Fruit fly (Drosophila melanogaster) whole organism, prepupa: ENCODE results near the gene CCAP.

ENCODE experiments used
- Blimp-1 ChIP-seq: fragments of 200-800 bp; sonication (Bioruptor generic); optimal IDR thresholded peaks from 3 replicates; lab custom pipeline; 2017; ENCODE audit warnings: missing biosample characterization, missing genetic modification characterization, mild to moderate bottlenecking, moderate library complexity, missing genetic modification reagents
- CG10631 ChIP-seq: fragments of 200-800 bp; sonication (Bioruptor generic); optimal IDR thresholded peaks from 2 replicates; lab custom pipeline; 2016; ENCODE audit warnings: missing biosample characterization, missing genetic modification characterization
- CG11294 ChIP-seq: fragments of 200-800 bp; sonication (Bioruptor generic); IDR thresholded peaks from 2 replicates; pipeline ENCODE4 v1.3.6; 2022; ENCODE audit warnings: missing biosample characterization, missing genetic modification characterization
- CG11902 ChIP-seq: fragments of 200-800 bp; sonication (Bioruptor generic); optimal IDR thresholded peaks from 3 replicates; lab custom pipeline; 2016; ENCODE audit warnings: missing biosample characterization, missing genetic modification characterization
- CG15336 ChIP-seq: fragments of 200-800 bp; sonication (Bioruptor generic); IDR thresholded peaks from 2 replicates; pipeline ENCODE4 v1.3.6; 2022; ENCODE audit warnings: missing biosample characterization, missing genetic modification characterization
- CG1621 ChIP-seq: fragments of 200-800 bp; sonication (Bioruptor generic); optimal IDR thresholded peaks from 3 replicates; lab custom pipeline; 2018; ENCODE audit warnings: missing biosample characterization, mild to moderate bottlenecking, missing genetic modification characterization
- CG16779 ChIP-seq: fragments of 200-800 bp; sonication (Bioruptor generic); optimal IDR thresholded peaks from 3 replicates; lab custom pipeline; 2017; ENCODE audit warnings: missing biosample characterization, mild to moderate bottlenecking, missing genetic modification characterization
- CG31627 ChIP-seq: fragments of 200-800 bp; sonication (Bioruptor generic); optimal IDR thresholded peaks from 3 replicates; lab custom pipeline; 2016; ENCODE audit warnings: missing biosample characterization, missing genetic modification characterization
- CG32006 ChIP-seq: fragments of 200-800 bp; sonication (Bioruptor generic); optimal IDR thresholded peaks from 3 replicates; lab custom pipeline; 2017; ENCODE audit warnings: missing biosample characterization, mild to moderate bottlenecking, missing genetic modification characterization
- CG34406 ChIP-seq: fragments of 200-800 bp; sonication (Bioruptor generic); optimal IDR thresholded peaks from 3 replicates; lab custom pipeline; 2016; ENCODE audit warnings: missing biosample characterization, missing genetic modification characterization
- CG3919 ChIP-seq: fragments of 200-800 bp; sonication (Bioruptor generic); optimal IDR thresholded peaks from 3 replicates; lab custom pipeline; 2016; ENCODE audit warnings: missing biosample characterization, missing genetic modification characterization
- CG6276 ChIP-seq: fragments of 200-800 bp; sonication (Bioruptor generic); optimal IDR thresholded peaks from 2 replicates; lab custom pipeline; 2017; ENCODE audit warnings: missing biosample characterization, mild to moderate bottlenecking, missing genetic modification characterization
- CG6808 ChIP-seq: fragments of 200-800 bp; sonication (Bioruptor generic); optimal IDR thresholded peaks from 3 replicates; lab custom pipeline; 2017; ENCODE audit warnings: missing biosample characterization, missing genetic modification characterization, mild to moderate bottlenecking, moderate library complexity, missing genetic modification reagents
- CG6854 ChIP-seq: fragments of 200-800 bp; sonication (Bioruptor generic); optimal IDR thresholded peaks from 2 replicates; lab custom pipeline; 2017; ENCODE audit warnings: missing biosample characterization, mild to moderate bottlenecking, missing genetic modification characterization
- CG7368 ChIP-seq: fragments of 200-800 bp; sonication (Bioruptor generic); optimal IDR thresholded peaks from 3 replicates; lab custom pipeline; 2016; ENCODE audit warnings: missing biosample characterization, missing genetic modification characterization
- CG8119 ChIP-seq: fragments of 200-800 bp; sonication (Bioruptor generic); IDR thresholded peaks from 3 replicates; pipeline ENCODE4 v1.3.6; 2022; ENCODE audit warnings: missing biosample characterization, missing genetic modification characterization
- CG8319 ChIP-seq: fragments of 200-800 bp; sonication (Bioruptor generic); optimal IDR thresholded peaks from 3 replicates; lab custom pipeline; 2016; ENCODE audit warnings: missing biosample characterization, missing genetic modification characterization
- CG8632 ChIP-seq: fragments of 200-800 bp; sonication (Bioruptor generic); optimal IDR thresholded peaks from 3 replicates; lab custom pipeline; 2016; ENCODE audit warnings: missing biosample characterization, missing genetic modification characterization
- CG9139 ChIP-seq: fragments of 200-800 bp; sonication (Bioruptor generic); optimal IDR thresholded peaks from 3 replicates; lab custom pipeline; 2017; ENCODE audit warnings: missing biosample characterization, mild to moderate bottlenecking, missing genetic modification characterization
- Eip75B ChIP-seq: fragments of 200-800 bp; sonication (Bioruptor generic); optimal IDR thresholded peaks from 3 replicates; lab custom pipeline; 2016; ENCODE audit warnings: missing biosample characterization, missing genetic modification characterization
- Eip93F ChIP-seq: fragments of 200-800 bp; sonication (Bioruptor generic); optimal IDR thresholded peaks from 2 replicates; lab custom pipeline; 2016; ENCODE audit warnings: missing biosample characterization, mild to moderate bottlenecking, missing genetic modification characterization
- Ets21C ChIP-seq: fragments of 200-800 bp; sonication (Bioruptor generic); optimal IDR thresholded peaks from 3 replicates; lab custom pipeline; 2016; ENCODE audit warnings: missing biosample characterization, missing genetic modification characterization
- Ets96B ChIP-seq: fragments of 200-800 bp; optimal IDR thresholded peaks from 2 replicates; lab custom pipeline; 2019; ENCODE audit warnings: missing biosample characterization, mild to moderate bottlenecking, missing genetic modification characterization, moderate library complexity
- Gug ChIP-seq: fragments of 200-800 bp; sonication (Bioruptor generic); IDR thresholded peaks from 2 replicates; pipeline ENCODE4 v1.3.6; 2022; ENCODE audit warnings: missing biosample characterization, missing genetic modification characterization
- Hr39 ChIP-seq: fragments of 200-800 bp; sonication (Bioruptor generic); optimal IDR thresholded peaks from 2 replicates; lab custom pipeline; 2016; ENCODE audit warnings: missing biosample characterization, missing genetic modification characterization
- Lpt ChIP-seq: fragments of 200-800 bp; sonication (Bioruptor generic); optimal IDR thresholded peaks from 3 replicates; lab custom pipeline; 2016; ENCODE audit warnings: missing biosample characterization, missing genetic modification characterization
- Met ChIP-seq: fragments of 200-800 bp; sonication (Bioruptor generic); optimal IDR thresholded peaks from 3 replicates; lab custom pipeline; 2016; ENCODE audit warnings: missing biosample characterization, missing genetic modification characterization
- OdsH ChIP-seq: fragments of 200-800 bp; sonication (Bioruptor generic); optimal IDR thresholded peaks from 3 replicates; lab custom pipeline; 2016; ENCODE audit warnings: missing biosample characterization, missing genetic modification characterization
- Smox ChIP-seq: fragments of 200-800 bp; sonication (Bioruptor generic); optimal IDR thresholded peaks from 3 replicates; lab custom pipeline; 2016; ENCODE audit warnings: missing biosample characterization, missing genetic modification characterization
- Sox102F ChIP-seq: fragments of 200-800 bp; sonication (Bioruptor generic); optimal IDR thresholded peaks from 2 replicates; lab custom pipeline; 2016; ENCODE audit warnings: missing biosample characterization, mild to moderate bottlenecking, missing genetic modification characterization
- Sox14 ChIP-seq: fragments of 200-800 bp; sonication (Bioruptor generic); optimal IDR thresholded peaks from 3 replicates; lab custom pipeline; 2016; ENCODE audit warnings: missing biosample characterization, missing genetic modification characterization
- Sox15 ChIP-seq: fragments of 200-800 bp; sonication (Bioruptor generic); optimal IDR thresholded peaks from 3 replicates; lab custom pipeline; 2016; ENCODE audit warnings: missing biosample characterization, missing genetic modification characterization
- achi ChIP-seq: fragments of 200-800 bp; sonication (Bioruptor generic); optimal IDR thresholded peaks from 3 replicates; lab custom pipeline; 2016; ENCODE audit warnings: missing biosample characterization, missing genetic modification characterization
- acj6 ChIP-seq: fragments of 200-800 bp; sonication (Bioruptor generic); optimal IDR thresholded peaks from 3 replicates; lab custom pipeline; 2016; ENCODE audit warnings: missing biosample characterization, missing genetic modification characterization
- cyc ChIP-seq: fragments of 200-800 bp; sonication (Bioruptor generic); optimal IDR thresholded peaks from 3 replicates; lab custom pipeline; 2016; ENCODE audit warnings: missing biosample characterization, missing genetic modification characterization
- dac ChIP-seq: fragments of 200-800 bp; sonication (Bioruptor generic); optimal IDR thresholded peaks from 2 replicates; lab custom pipeline; 2017; ENCODE audit warnings: missing biosample characterization, mild to moderate bottlenecking, missing genetic modification characterization
- dsx ChIP-seq: fragments of 200-800 bp; optimal IDR thresholded peaks from 3 replicates; lab custom pipeline; 2019; ENCODE audit warnings: missing biosample characterization, mild to moderate bottlenecking, missing genetic modification characterization, moderate library complexity; ENCODE audit not compliant: poor library complexity, severe bottlenecking
- esn ChIP-seq: fragments of 200-800 bp; sonication (Bioruptor generic); optimal IDR thresholded peaks from 2 replicates; lab custom pipeline; 2016; ENCODE audit warnings: missing biosample characterization, mild to moderate bottlenecking, missing genetic modification characterization, moderate library complexity
- fd85E ChIP-seq: fragments of 200-800 bp; sonication (Bioruptor generic); optimal IDR thresholded peaks from 3 replicates; lab custom pipeline; 2016; ENCODE audit warnings: missing biosample characterization, missing genetic modification characterization
- fkh ChIP-seq: fragments of 200-800 bp; sonication (Bioruptor generic); optimal IDR thresholded peaks from 3 replicates; lab custom pipeline; 2017; ENCODE audit warnings: missing biosample characterization, mild to moderate bottlenecking, missing genetic modification characterization, moderate library complexity
- pdm3 ChIP-seq: fragments of 200-800 bp; sonication (Bioruptor generic); optimal IDR thresholded peaks from 3 replicates; lab custom pipeline; 2016; ENCODE audit warnings: missing biosample characterization, missing genetic modification characterization
- spab ChIP-seq: fragments of 200-800 bp; sonication (Bioruptor generic); optimal IDR thresholded peaks from 2 replicates; lab custom pipeline; 2017; ENCODE audit warnings: missing biosample characterization, mild to moderate bottlenecking, missing genetic modification characterization, missing genetic modification reagents
- ss ChIP-seq, 2 experiments: fragments of 200-800 bp; sonication (Bioruptor generic); optimal IDR thresholded peaks; 2 replicates in 1 of 2; 3 replicates in 1 of 2; lab custom pipeline; 2017 to 2018; ENCODE audit warnings: mild to moderate bottlenecking in 2 of 2, missing biosample characterization in 2 of 2, missing genetic modification characterization in 2 of 2, moderate library complexity in 1 of 2
- svp ChIP-seq: fragments of 200-800 bp; sonication (Bioruptor generic); peaks from one replicate; lab custom pipeline; 2016; ENCODE audit warnings: missing biosample characterization, missing genetic modification characterization
- topi ChIP-seq: fragments of 200-800 bp; sonication (Bioruptor generic); optimal IDR thresholded peaks from 3 replicates; lab custom pipeline; 2016; ENCODE audit warnings: missing biosample characterization, missing genetic modification characterization
- vri ChIP-seq: fragments of 200-800 bp; sonication (Bioruptor generic); optimal IDR thresholded peaks from 3 replicates; lab custom pipeline; 2016; ENCODE audit warnings: missing biosample characterization, mild to moderate bottlenecking, missing genetic modification characterization

The CCAP gene

DNA sequence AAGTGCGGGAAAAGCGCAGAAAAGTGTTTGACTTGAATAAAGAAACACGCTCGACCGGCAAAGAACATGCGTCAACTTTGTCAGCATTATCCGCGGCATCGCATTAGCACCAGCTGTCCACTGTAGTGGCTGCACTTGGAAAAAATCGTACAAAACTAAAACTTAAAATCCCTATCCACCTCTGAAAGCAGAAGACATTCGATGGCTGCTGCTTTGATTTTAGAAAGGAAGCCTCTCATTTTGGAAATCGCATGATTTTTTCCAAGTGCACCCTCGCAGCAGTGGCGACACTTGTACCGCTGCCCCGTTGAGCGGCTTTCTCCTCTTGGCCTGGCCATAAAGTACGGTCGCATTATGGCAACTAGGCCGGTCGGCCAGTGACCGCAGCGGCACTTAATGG, 37.6 kb downstream of the CCAP start (continued):
- TF ChIP-seq CG8119 (GFP tag; lab: Robert Waterston, UW) (peak; percentile 92), dsx (GFP tag; lab: Kevin White, UChicago) (no peak), fkh (GFP tag; lab: Kevin White, UChicago) (no peak), CG7368 (GFP tag; lab: Kevin White, UChicago) (peak; percentile 48), pdm3 (GFP tag; lab: Kevin White, UChicago) (peak; percentile 77), CG11902 (GFP tag; lab: Kevin White, UChicago) (no peak), Blimp-1 (GFP tag; lab: Kevin White, UChicago) (no peak), CG1621 (tag; lab: Kevin White, UChicago) (no peak), CG11294 (GFP tag; lab: Robert Waterston, UW) (peak; percentile 65), Sox15 (no peak), cyc (GFP tag; lab: Kevin White, UChicago) (no peak), Lpt (GFP tag; lab: Kevin White, UChicago) (peak; percentile 61), Ets21C (no peak), Eip93F (GFP tag; lab: Kevin White, UChicago) (no peak), Gug (GFP tag; lab: Robert Waterston, UW) (peak; percentile 76), achi (GFP tag; lab: Kevin White, UChicago) (peak; percentile 70), spab (GFP tag; lab: Kevin White, UChicago) (no peak), CG8632 (GFP tag; lab: Kevin White, UChicago) (peak; percentile 26), acj6 (GFP tag; lab: Kevin White, UChicago) (peak; percentile 66), OdsH (GFP tag; lab: Kevin White, UChicago) (peak; percentile 75), CG9139 (no peak), CG15336 (peak; percentile 90), CG10631 (peak; percentile 56), Smox (GFP tag; lab: Kevin White, UChicago) (no peak), CG32006 (GFP tag; lab: Kevin White, UChicago) (peak; percentile 94), Sox14 (GFP tag; lab: Kevin White, UChicago) (peak; percentile 59), Met (GFP tag; lab: Kevin White, UChicago) (no peak), CG8319 (GFP tag; lab: Kevin White, UChicago) (no peak), topi (GFP tag; lab: Kevin White, UChicago) (peak; percentile 1)

DNA sequence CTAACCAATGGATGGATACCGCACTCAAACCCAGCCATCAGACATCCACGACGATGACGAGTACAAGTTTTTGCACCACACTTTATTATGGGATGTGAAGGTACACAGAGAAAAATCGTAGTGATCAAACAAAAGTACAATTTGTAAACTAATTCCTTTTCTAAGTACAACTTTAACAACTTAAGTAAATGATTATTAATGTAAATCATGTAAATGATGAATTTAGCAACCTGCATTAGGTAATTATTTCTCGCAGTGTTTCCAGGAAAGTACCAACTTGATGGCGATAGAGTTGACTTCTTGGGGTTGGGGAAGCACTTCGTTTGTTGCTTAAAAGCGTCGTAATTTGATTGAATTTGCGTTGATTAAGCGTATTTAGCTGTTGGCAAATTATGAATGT, 38.8 kb downstream of the CCAP start:
- TF ChIP-seq achi (GFP tag; lab: Kevin White, UChicago) (peak; percentile 75), CG7368 (GFP tag; lab: Kevin White, UChicago) (no peak), cyc (GFP tag; lab: Kevin White, UChicago) (no peak), CG9139 (no peak), Sox15 (no peak), topi (GFP tag; lab: Kevin White, UChicago) (peak; percentile 8), Ets96B (tag; lab: Kevin White, UChicago) (peak; percentile 27), dsx (GFP tag; lab: Kevin White, UChicago) (no peak), esn (GFP tag; lab: Kevin White, UChicago) (no peak), OdsH (GFP tag; lab: Kevin White, UChicago) (peak; percentile 73), Sox102F (GFP tag; lab: Kevin White, UChicago) (no peak), fd85E (no peak), Eip75B (GFP tag; lab: Kevin White, UChicago) (no peak), CG6276 (peak; percentile 51), CG31627 (peak; percentile 42), CG6808 (GFP tag; lab: Kevin White, UChicago) (no peak), vri (GFP tag; lab: Kevin White, UChicago) (no peak), Lpt (GFP tag; lab: Kevin White, UChicago) (peak; percentile 10), CG6854 (GFP tag; lab: Kevin White, UChicago) (no peak), CG16779 (tag; lab: Kevin White, UChicago) (no peak), Hr39 (GFP tag; lab: Kevin White, UChicago) (peak; percentile 41), CG1621 (tag; lab: Kevin White, UChicago) (peak; percentile 32), pdm3 (GFP tag; lab: Kevin White, UChicago) (peak; percentile 68), spab (GFP tag; lab: Kevin White, UChicago) (no peak), CG8119 (GFP tag; lab: Robert Waterston, UW) (peak; percentile 90), Ets21C (no peak), CG32006 (GFP tag; lab: Kevin White, UChicago) (peak; percentile 86), acj6 (GFP tag; lab: Kevin White, UChicago) (peak; percentile 73), dac (GFP tag; lab: Kevin White, UChicago) (no peak), CG34406 (peak; percentile 31), ss (GFP tag; optimal IDR thresholded peaks at IDR 0.05; lab: Kevin White, UChicago) (no peak), Sox14 (GFP tag; lab: Kevin White, UChicago) (peak; percentile 64), Eip93F (GFP tag; lab: Kevin White, UChicago) (no peak), CG3919 (GFP tag; lab: Kevin White, UChicago) (peak; percentile 11), CG15336 (peak; percentile 88), svp (GFP tag; lab: Kevin White, UChicago) (no peak), Blimp-1 (GFP tag; lab: Kevin White, UChicago) (no peak), CG8319 (GFP tag; lab: Kevin White, UChicago) (no peak), CG10631 (peak; percentile 51)
